Fruit fly (Drosophila melanogaster): ENCODE measurements around the gene dlt.

dm6 chr3L:1808631-1809030 lies 13.5 kb upstream of the dlt start:
- TF ChIP-seq psq (optimal IDR thresholded peaks at IDR 0.05) (no peak), EcR (GFP tag; optimal IDR thresholded peaks at IDR 0.05) (no peak)
